Fruit fly (Drosophila melanogaster): Measurements from ENCODE around the gene CG10839.

The CG10839 gene

DNA sequence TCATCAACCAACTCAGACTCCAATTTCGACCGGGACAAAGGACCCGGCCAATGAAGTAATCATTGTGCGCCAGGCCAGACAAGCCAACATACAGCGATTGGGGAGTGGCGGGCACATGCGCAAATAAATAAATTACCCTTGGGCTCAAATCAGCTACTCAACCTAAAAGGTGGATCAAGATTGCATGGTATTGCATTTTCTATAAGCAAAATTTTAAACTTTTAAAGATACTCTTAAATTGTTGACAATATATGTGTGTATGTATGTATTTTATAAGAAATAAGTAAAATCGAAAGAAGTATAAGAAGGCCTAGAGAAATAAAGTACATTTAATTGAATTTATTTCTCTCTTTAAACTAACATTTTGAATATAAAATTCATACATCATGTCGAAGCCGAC lies at the start of gene CG10839:
CG10839 (plus strand) TSS at position 301 of the 400 bp plus-strand sequence.
- TF ChIP-seq fd96Ca (GFP tag; IDR thresholded peaks at IDR 0.05) (no peak), CG17806 (tag; optimal IDR thresholded peaks at IDR 0.05) (no peak), Pif1B (GFP tag; optimal IDR thresholded peaks at IDR 0.05) (no peak), Ets98B (GFP tag; IDR thresholded peaks at IDR 0.05) (no peak), D1 (tag; optimal IDR thresholded peaks at IDR 0.05) (no peak), CG14655 (GFP tag; optimal IDR thresholded peaks at IDR 0.05) (no peak)

dm6 chr2L:15936138-15936537 lies 43.1 kb upstream of the CG10839 start:
- TF ChIP-seq fd96Ca (GFP tag; IDR thresholded peaks at IDR 0.05) (no peak), EcR (GFP tag; optimal IDR thresholded peaks at IDR 0.05) (no peak), CG8159 (tag; optimal IDR thresholded peaks at IDR 0.05) (no peak), Ets98B (GFP tag; IDR thresholded peaks at IDR 0.05) (no peak), rn (GFP tag; IDR thresholded peaks at IDR 0.05) (no peak), CG14655 (GFP tag; optimal IDR thresholded peaks at IDR 0.05) (no peak), CG15710 (tag; optimal IDR thresholded peaks at IDR 0.05) (no peak), CG9948 (tag; optimal IDR thresholded peaks at IDR 0.05) (no peak), CG4496 (GFP tag; IDR thresholded peaks at IDR 0.05) (no peak), CG12605 (GFP tag; IDR thresholded peaks at IDR 0.05) (no peak)

dm6 chr2L:15941141-15941540 lies 38.1 kb upstream of the CG10839 start, which contains the start of gene CG12448:
TSS of gene CG12448 (plus strand) at chr2L:15941441.
- TF ChIP-seq gl (tag; optimal IDR thresholded peaks at IDR 0.05), result no peak
- TF ChIP-seq CG10348 (GFP tag; IDR thresholded peaks at IDR 0.05), result no peak
- no peak for TF ChIP-seq CG15710 (tag; optimal IDR thresholded peaks at IDR 0.05)
- no peak for TF ChIP-seq fd96Ca (GFP tag; IDR thresholded peaks at IDR 0.05)
- TF ChIP-seq CG34367 (tag; optimal IDR thresholded peaks at IDR 0.05), result no peak
- TF ChIP-seq Pif1A (GFP tag; optimal IDR thresholded peaks at IDR 0.05), result no peak
- no peak for TF ChIP-seq CG8159 (tag; optimal IDR thresholded peaks at IDR 0.05)
- no peak for TF ChIP-seq EcR (GFP tag; optimal IDR thresholded peaks at IDR 0.05)
- no peak for TF ChIP-seq Ets98B (GFP tag; IDR thresholded peaks at IDR 0.05)

dm6 chr2L:15949457-15949856 lies 29.8 kb upstream of the CG10839 start:
- TF ChIP-seq Pif1B (GFP tag; optimal IDR thresholded peaks at IDR 0.05) (no peak), rn (GFP tag; IDR thresholded peaks at IDR 0.05) (no peak), gl (tag; optimal IDR thresholded peaks at IDR 0.05) (no peak), CG10348 (GFP tag; IDR thresholded peaks at IDR 0.05) (no peak), CG9948 (tag; optimal IDR thresholded peaks at IDR 0.05) (no peak), CG13204 (GFP tag; optimal IDR thresholded peaks at IDR 0.05) (no peak), CG8301 (tag; optimal IDR thresholded peaks at IDR 0.05) (no peak), CG17806 (tag; optimal IDR thresholded peaks at IDR 0.05) (no peak), EcR (GFP tag; optimal IDR thresholded peaks at IDR 0.05) (no peak), CG15710 (tag; optimal IDR thresholded peaks at IDR 0.05) (no peak), Snoo (tag; optimal IDR thresholded peaks at IDR 0.05) (no peak), fd96Ca (GFP tag; IDR thresholded peaks at IDR 0.05) (no peak), CG12605 (GFP tag; IDR thresholded peaks at IDR 0.05) (no peak), CG32121 (GFP tag; IDR thresholded peaks at IDR 0.05) (no peak), D1 (tag; optimal IDR thresholded peaks at IDR 0.05) (no peak), Pif1A (GFP tag; optimal IDR thresholded peaks at IDR 0.05) (no peak), CG8159 (tag; optimal IDR thresholded peaks at IDR 0.05) (no peak), CG4496 (GFP tag; IDR thresholded peaks at IDR 0.05) (no peak), CG14655 (GFP tag; optimal IDR thresholded peaks at IDR 0.05) (no peak)

- TF ChIP-seq CG4496 (GFP tag; IDR thresholded peaks at IDR 0.05) (no peak), CG8159 (tag; optimal IDR thresholded peaks at IDR 0.05) (no peak), CG15710 (tag; optimal IDR thresholded peaks at IDR 0.05) (no peak), CG32121 (GFP tag; IDR thresholded peaks at IDR 0.05) (no peak), Pif1B (GFP tag; optimal IDR thresholded peaks at IDR 0.05) (no peak), CG14655 (GFP tag; optimal IDR thresholded peaks at IDR 0.05) (no peak), Pif1A (GFP tag; optimal IDR thresholded peaks at IDR 0.05) (no peak), CG8301 (tag; optimal IDR thresholded peaks at IDR 0.05) (no peak), EcR (GFP tag; optimal IDR thresholded peaks at IDR 0.05) (no peak), fd96Ca (GFP tag; IDR thresholded peaks at IDR 0.05) (no peak), CG12605 (GFP tag; IDR thresholded peaks at IDR 0.05) (no peak), Snoo (tag; optimal IDR thresholded peaks at IDR 0.05) (no peak), CG13204 (GFP tag; optimal IDR thresholded peaks at IDR 0.05) (no peak), CG9948 (tag; optimal IDR thresholded peaks at IDR 0.05) (no peak), Ets98B (GFP tag; IDR thresholded peaks at IDR 0.05) (no peak), gl (tag; optimal IDR thresholded peaks at IDR 0.05) (no peak), CG17806 (tag; optimal IDR thresholded peaks at IDR 0.05) (no peak)
Measured at dm6 chr2L:15957558-15957957, 21.7 kb upstream of the CG10839 start, which contains the start of gene CG18063. TSS of gene CG18063 (plus strand) at chr2L:15957858.

- TF ChIP-seq CG4496 (GFP tag; IDR thresholded peaks at IDR 0.05), result no peak
- no peak for TF ChIP-seq CG12605 (GFP tag; IDR thresholded peaks at IDR 0.05)
- TF ChIP-seq CG13204 (GFP tag; optimal IDR thresholded peaks at IDR 0.05), result no peak
- no peak for TF ChIP-seq CG10348 (GFP tag; IDR thresholded peaks at IDR 0.05)
- no peak for TF ChIP-seq rn (GFP tag; IDR thresholded peaks at IDR 0.05)
Measured at dm6 chr2L:15962335-15962734, 17.0 kb upstream of the CG10839 start, which contains the start of gene beat-Ib. TSS of gene beat-Ib (minus strand) at chr2L:15962435.

DNA sequence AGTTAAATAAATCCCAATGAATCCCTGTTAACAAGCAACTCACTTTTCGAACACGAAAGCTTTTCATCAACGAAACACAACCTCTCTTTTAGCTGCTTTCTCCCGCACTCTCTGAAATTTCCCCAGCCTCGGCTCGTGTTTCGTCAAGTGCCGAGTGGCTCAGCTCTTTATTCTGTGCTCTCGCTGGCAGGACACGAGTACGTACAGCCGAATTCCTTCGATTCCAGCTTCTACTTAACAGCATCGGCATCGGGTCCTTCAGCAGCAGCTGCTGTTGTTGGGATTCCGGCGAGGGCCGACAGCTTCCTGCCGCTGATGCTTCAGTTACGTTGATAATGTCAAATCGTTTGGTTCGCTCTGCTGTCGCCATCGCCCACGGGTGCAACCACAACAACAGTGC lies 20.9 kb downstream of the CG10839 start, which contains the start of gene beat-Ic:
beat-Ic (plus strand) TSS at position 93 of the 400 bp plus-strand sequence.
- TF ChIP-seq CG14655 (GFP tag; optimal IDR thresholded peaks at IDR 0.05) (no peak), CG13204 (GFP tag; optimal IDR thresholded peaks at IDR 0.05) (no peak), CG32121 (GFP tag; IDR thresholded peaks at IDR 0.05) (no peak), CG34367 (tag; optimal IDR thresholded peaks at IDR 0.05) (no peak), CG10348 (GFP tag; IDR thresholded peaks at IDR 0.05) (no peak), CG8301 (tag; optimal IDR thresholded peaks at IDR 0.05) (no peak), CG9948 (tag; optimal IDR thresholded peaks at IDR 0.05) (no peak), Pif1B (GFP tag; optimal IDR thresholded peaks at IDR 0.05) (no peak), CG8159 (tag; optimal IDR thresholded peaks at IDR 0.05) (no peak)

All from whole organism, pupa.